Worm (Caenorhabditis elegans) whole organism, young adult: Measurements from ENCODE around the gene mltn-13.

Experiments used
- B0261.1 ChIP-seq: sonication (generic microtip); optimal IDR thresholded peaks from 2 replicates; lab custom pipeline; 2016; ENCODE audit warnings: mild to moderate bottlenecking, missing genetic modification characterization, moderate library complexity, missing compliant biosample characterization
- C06A6.2 ChIP-seq: fragments of 200-800 bp; sonication (Bioruptor generic); conservative IDR thresholded peaks from 2 replicates; pipeline ENCODE4 v1.3.6; 2022; ENCODE audit warnings: missing genetic modification characterization, missing compliant biosample characterization
- D2030.7 ChIP-seq: fragments of 200-800 bp; sonication (Bioruptor generic); IDR thresholded peaks from 2 replicates; pipeline ENCODE4 v1.3.6; 2022; ENCODE audit warnings: missing genetic modification reagents, missing genetic modification characterization, missing compliant biosample characterization
- F22D6.2 ChIP-seq: sonication (generic microtip); optimal IDR thresholded peaks from 2 replicates; lab custom pipeline; 2016; ENCODE audit warnings: mild to moderate bottlenecking, missing genetic modification characterization, missing compliant biosample characterization
- F23B12.7 ChIP-seq: sonication (generic microtip); optimal IDR thresholded peaks from 2 replicates; lab custom pipeline; 2017; ENCODE audit warnings: missing genetic modification characterization, mild to moderate bottlenecking, missing compliant biosample characterization, antibody characterized with exemption, moderate library complexity; ENCODE audit not compliant: insufficient read depth
- F57A8.1 ChIP-seq: fragments of 200-800 bp; sonication (Bioruptor generic); optimal IDR thresholded peaks from 2 replicates; lab custom pipeline; 2018; ENCODE audit warnings: mild to moderate bottlenecking, missing genetic modification characterization, moderate library complexity, missing compliant biosample characterization
- T26A5.8 ChIP-seq: sonication (generic microtip); optimal IDR thresholded peaks from 2 replicates; lab custom pipeline; 2016; ENCODE audit warnings: missing genetic modification characterization, missing compliant biosample characterization
- ZK185.1 ChIP-seq: sonication (generic microtip); optimal IDR thresholded peaks from 2 replicates; lab custom pipeline; 2016; ENCODE audit warnings: mild to moderate bottlenecking, missing genetic modification characterization, missing compliant biosample characterization; ENCODE audit not compliant: poor library complexity, severe bottlenecking
- ama-1 ChIP-seq, 3 experiments: fragments of 150-350 bp in 1 of 3; sonication (generic microtip) in 2 of 3; optimal IDR thresholded peaks; 2 replicates each; lab custom pipeline; 2014 to 2018; ENCODE audit warnings: missing biosample characterization in 2 of 3, missing genetic modification characterization in 2 of 3, missing genetic modification reagents in 2 of 3
- aptf-2 ChIP-seq: fragments of 200-800 bp; sonication (Bioruptor generic); conservative IDR thresholded peaks from 2 replicates; pipeline ENCODE4 v1.3.6; 2022; ENCODE audit warnings: missing genetic modification reagents, missing genetic modification characterization, missing compliant biosample characterization
- aptf-3 ChIP-seq: fragments of 200-800 bp; sonication (Bioruptor generic); IDR thresholded peaks from 2 replicates; pipeline ENCODE4 v1.3.6; 2022; ENCODE audit warnings: missing genetic modification characterization, missing compliant biosample characterization
- athp-1 ChIP-seq: sonication (generic microtip); optimal IDR thresholded peaks from 2 replicates; lab custom pipeline; 2017; ENCODE audit warnings: mild to moderate bottlenecking, missing genetic modification characterization, missing compliant biosample characterization
- attf-3 ChIP-seq: fragments of 200-800 bp; sonication (Bioruptor generic); conservative IDR thresholded peaks from 2 replicates; pipeline ENCODE4 v1.3.6; 2022; ENCODE audit warnings: missing genetic modification reagents, missing genetic modification characterization, missing compliant biosample characterization
- attf-6 ChIP-seq: fragments of 200-800 bp; sonication (Bioruptor generic); IDR thresholded peaks from 2 replicates; pipeline ENCODE4 v1.3.6; 2022; ENCODE audit warnings: missing genetic modification reagents, missing genetic modification characterization, missing compliant biosample characterization
- bed-1 ChIP-seq: fragments of 200-800 bp; sonication (Bioruptor generic); IDR thresholded peaks from 2 replicates; pipeline ENCODE4 v1.3.6; 2022; ENCODE audit warnings: missing genetic modification reagents, missing genetic modification characterization, missing compliant biosample characterization
- ccch-3 ChIP-seq: fragments of 200-800 bp; sonication (Bioruptor generic); optimal IDR thresholded peaks from 2 replicates; lab custom pipeline; 2018; ENCODE audit warnings: mild to moderate bottlenecking, missing genetic modification characterization, missing compliant biosample characterization
- cebp-1 ChIP-seq, 2 experiments: fragments of 200-800 bp in 1 of 2; sonication (Bioruptor generic) in 1 of 2; sonication (generic microtip) in 1 of 2; IDR thresholded peaks in 1 of 2; optimal IDR thresholded peaks in 1 of 2; 2 replicates each; pipeline versions ENCODE4 v1.3.6 to Lab custom; 2017 to 2022; ENCODE audit warnings: missing compliant biosample characterization in 2 of 2, missing genetic modification characterization in 2 of 2, mild to moderate bottlenecking in 1 of 2, missing genetic modification reagents in 1 of 2, moderate library complexity in 1 of 2
- ceh-27 ChIP-seq: fragments of 200-800 bp; sonication (Bioruptor generic); optimal IDR thresholded peaks from 2 replicates; lab custom pipeline; 2018; ENCODE audit warnings: mild to moderate bottlenecking, missing genetic modification characterization, moderate library complexity, missing compliant biosample characterization
- ceh-91 ChIP-seq: fragments of 200-800 bp; sonication (Bioruptor generic); IDR thresholded peaks from 2 replicates; pipeline ENCODE4 v1.3.6; 2022; ENCODE audit warnings: missing genetic modification reagents, missing genetic modification characterization, missing compliant biosample characterization
- dox-1 ChIP-seq: fragments of 200-800 bp; sonication (Bioruptor generic); IDR thresholded peaks from 2 replicates; pipeline ENCODE4 v1.3.6; 2022; ENCODE audit warnings: missing genetic modification reagents, missing genetic modification characterization, missing compliant biosample characterization
- dpl-1 ChIP-seq: fragments of 150-350 bp; optimal IDR thresholded peaks from 2 replicates; lab custom pipeline; 2014; ENCODE audit warnings: missing biosample characterization, missing genetic modification reagents, missing genetic modification characterization
- efl-1 ChIP-seq: fragments of 150-350 bp; optimal IDR thresholded peaks from 2 replicates; lab custom pipeline; 2014; ENCODE audit warnings: missing biosample characterization, missing genetic modification reagents, missing genetic modification characterization
- egl-18 ChIP-seq: fragments of 200-800 bp; sonication (Bioruptor generic); IDR thresholded peaks from 2 replicates; pipeline ENCODE4 v1.3.6; 2022; ENCODE audit warnings: missing genetic modification reagents, missing genetic modification characterization, missing compliant biosample characterization
- hlh-26 ChIP-seq: fragments of 200-800 bp; sonication (Bioruptor generic); conservative IDR thresholded peaks from 2 replicates; pipeline ENCODE4 v1.3.6; 2022; ENCODE audit warnings: missing genetic modification reagents, missing genetic modification characterization, missing compliant biosample characterization
- hmg-1.2 ChIP-seq: fragments of 200-800 bp; sonication (Bioruptor generic); IDR thresholded peaks from 2 replicates; pipeline ENCODE4 v1.3.6; 2022; ENCODE audit warnings: missing genetic modification reagents, missing genetic modification characterization, missing compliant biosample characterization
- hmg-20 ChIP-seq: fragments of 200-800 bp; sonication (Bioruptor generic); IDR thresholded peaks from 2 replicates; pipeline ENCODE4 v1.3.6; 2022; ENCODE audit warnings: missing genetic modification reagents, missing genetic modification characterization, missing compliant biosample characterization
- hsf-1 ChIP-seq: fragments of 200-800 bp; sonication (Bioruptor generic); IDR thresholded peaks from 2 replicates; pipeline ENCODE4 v1.3.6; 2022; ENCODE audit warnings: missing genetic modification reagents, missing genetic modification characterization, missing compliant biosample characterization
- lin-26 ChIP-seq: fragments of 200-800 bp; sonication (Bioruptor generic); IDR thresholded peaks from 2 replicates; pipeline ENCODE4 v1.3.6; 2022; ENCODE audit warnings: missing genetic modification reagents, missing genetic modification characterization, missing compliant biosample characterization
- lsl-1 ChIP-seq: fragments of 200-800 bp; sonication (Bioruptor generic); optimal IDR thresholded peaks from 2 replicates; lab custom pipeline; 2018; ENCODE audit warnings: mild to moderate bottlenecking, missing genetic modification characterization, moderate library complexity, missing compliant biosample characterization
- madf-6 ChIP-seq: fragments of 200-800 bp; sonication (Bioruptor generic); IDR thresholded peaks from 2 replicates; pipeline ENCODE4 v1.3.6; 2022; ENCODE audit warnings: missing genetic modification reagents, missing genetic modification characterization, missing compliant biosample characterization
- madf-8 ChIP-seq: fragments of 200-800 bp; sonication (Bioruptor generic); conservative IDR thresholded peaks from 2 replicates; pipeline ENCODE4 v1.3.6; 2022; ENCODE audit warnings: missing genetic modification reagents, missing genetic modification characterization, missing compliant biosample characterization
- mcd-1 ChIP-seq: fragments of 200-800 bp; sonication (Bioruptor generic); IDR thresholded peaks from 2 replicates; pipeline ENCODE4 v1.3.6; 2022; ENCODE audit warnings: missing genetic modification reagents, missing genetic modification characterization, missing compliant biosample characterization
- mel-28 ChIP-seq: sonication (generic microtip); optimal IDR thresholded peaks from 2 replicates; lab custom pipeline; 2016; ENCODE audit warnings: borderline replicate concordance, mild to moderate bottlenecking, missing genetic modification characterization, missing compliant biosample characterization
- nhr-120 ChIP-seq: fragments of 200-800 bp; sonication (Bioruptor generic); IDR thresholded peaks from 2 replicates; pipeline ENCODE4 v1.3.6; 2022; ENCODE audit warnings: missing genetic modification characterization, missing compliant biosample characterization
- nhr-80 ChIP-seq: sonication (generic microtip); optimal IDR thresholded peaks from 2 replicates; lab custom pipeline; 2016; ENCODE audit warnings: missing genetic modification characterization, missing compliant biosample characterization
- pbrm-1 ChIP-seq: fragments of 200-800 bp; sonication (Bioruptor generic); IDR thresholded peaks from 2 replicates; pipeline ENCODE4 v1.3.6; 2022; ENCODE audit warnings: missing genetic modification reagents, missing genetic modification characterization, missing compliant biosample characterization
- rpc-1 ChIP-seq, 2 experiments: fragments of 150-350 bp in 1 of 2; sonication (generic microtip) in 1 of 2; optimal IDR thresholded peaks; 2 replicates each; lab custom pipeline; 2014 to 2018; ENCODE audit warnings: missing biosample characterization in 1 of 2, missing genetic modification characterization in 1 of 2, missing genetic modification reagents in 1 of 2, missing genotype in 1 of 2
- sdz-38 ChIP-seq: sonication (generic microtip); optimal IDR thresholded peaks from 2 replicates; lab custom pipeline; 2016; ENCODE audit warnings: missing genotype, missing genetic modification characterization, missing compliant biosample characterization
- sea-2 ChIP-seq: fragments of 200-800 bp; sonication (Bioruptor generic); IDR thresholded peaks from 2 replicates; pipeline ENCODE4 v1.3.6; 2022; ENCODE audit warnings: missing genetic modification characterization, missing compliant biosample characterization
- snpc-3.4 ChIP-seq: sonication (generic microtip); optimal IDR thresholded peaks from 2 replicates; lab custom pipeline; 2017; ENCODE audit warnings: missing genetic modification characterization, mild to moderate bottlenecking, missing compliant biosample characterization, antibody characterized with exemption, moderate library complexity, missing genotype, missing genetic modification reagents
- somi-1 ChIP-seq: fragments of 200-800 bp; sonication (Bioruptor generic); optimal IDR thresholded peaks from 2 replicates; lab custom pipeline; 2018; ENCODE audit warnings: mild to moderate bottlenecking, missing genetic modification characterization, missing compliant biosample characterization
- tbp1 ChIP-seq: fragments of 200-800 bp; sonication (Bioruptor generic); optimal IDR thresholded peaks from 2 replicates; lab custom pipeline; 2018; ENCODE audit warnings: mild to moderate bottlenecking, missing genetic modification characterization, missing compliant biosample characterization
- ztf-18 ChIP-seq: sonication (generic microtip); optimal IDR thresholded peaks from 2 replicates; lab custom pipeline; 2016; ENCODE audit warnings: missing genotype, mild to moderate bottlenecking, missing genetic modification characterization, missing compliant biosample characterization
- ztf-26 ChIP-seq: sonication (generic microtip); optimal IDR thresholded peaks from 2 replicates; lab custom pipeline; 2017; ENCODE audit warnings: missing genetic modification characterization, missing compliant biosample characterization
- ztf-28 ChIP-seq: fragments of 200-800 bp; sonication (Bioruptor generic); IDR thresholded peaks from 2 replicates; pipeline ENCODE4 v1.3.6; 2022; ENCODE audit warnings: missing genetic modification reagents, missing genetic modification characterization, missing compliant biosample characterization

Gene mltn-13

DNA sequence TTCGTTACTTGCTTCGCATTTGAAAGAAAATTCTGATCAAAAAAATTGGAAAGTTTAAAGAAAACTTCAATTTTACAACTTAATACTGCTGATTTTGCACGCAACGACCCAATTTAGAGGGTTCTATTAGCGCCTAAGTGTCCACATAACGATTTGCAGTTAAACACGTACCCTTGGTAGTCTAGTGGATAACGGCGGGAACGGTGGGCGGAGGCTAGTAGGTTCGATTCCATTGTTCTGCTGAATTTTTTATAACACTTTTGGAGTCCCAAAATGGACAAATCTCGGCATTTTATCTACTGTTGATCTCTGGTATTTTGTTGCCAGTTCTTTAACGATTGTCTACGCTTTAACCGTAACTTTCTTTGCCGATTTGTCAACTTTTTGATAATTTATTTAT is 4.9 kb upstream of the mltn-13 start (continued):
- TF ChIP-seq mel-28 (tag; lab: Kevin White, UChicago) (no peak), ztf-18 (tag; lab: Kevin White, UChicago) (peak; percentile 35), bed-1 (0 out of 2 replicates have a peak, but pooled peaks have one; percentile 23), nhr-120 (no peak), pbrm-1 (GFP tag; lab: Robert Waterston, UW) (peak; percentile 65; the same call in 1 of the 2 replicates), ztf-28 (GFP tag; lab: Robert Waterston, UW) (0 out of 2 replicates have a peak, but pooled peaks have one; percentile 8), nhr-80 (tag; lab: Kevin White, UChicago) (peak; percentile 1), lin-26 (GFP tag; lab: Robert Waterston, UW) (peak; percentile 88), ccch-3 (GFP tag; lab: Kevin White, UChicago) (no peak), sdz-38 (tag; lab: Kevin White, UChicago) (no peak), D2030.7 (peak; percentile 68), dpl-1 (no peak), snpc-3.4 (tag; lab: Kevin White, UChicago) (no peak), rpc-1 (optimal IDR thresholded peaks at IDR 0.05; lab: Kevin White, UChicago) (peak; percentile 85), rpc-1 (tag; optimal IDR thresholded peaks at IDR 0.05; lab: Kevin White, UChicago) (peak; percentile 97), F22D6.2 (tag; lab: Kevin White, UChicago) (no peak), hmg-1.2 (GFP tag; lab: Robert Waterston, UW) (peak; percentile 64), ZK185.1 (tag; lab: Kevin White, UChicago) (peak; percentile 39), mcd-1 (GFP tag; lab: Robert Waterston, UW) (no peak), T26A5.8 (tag; lab: Kevin White, UChicago) (no peak), ceh-27 (GFP tag; lab: Kevin White, UChicago) (no peak), cebp-1 (GFP tag; IDR thresholded peaks at IDR 0.05; lab: Robert Waterston, UW) (no peak), cebp-1 (tag; optimal IDR thresholded peaks at IDR 0.05; lab: Kevin White, UChicago) (no peak), tbp1 (GFP tag; lab: Kevin White, UChicago) (peak; percentile 93), F57A8.1 (GFP tag; lab: Kevin White, UChicago) (peak; percentile 57)
- TF ChIP-seq, all 124 proteins: peak for 35

DNA sequence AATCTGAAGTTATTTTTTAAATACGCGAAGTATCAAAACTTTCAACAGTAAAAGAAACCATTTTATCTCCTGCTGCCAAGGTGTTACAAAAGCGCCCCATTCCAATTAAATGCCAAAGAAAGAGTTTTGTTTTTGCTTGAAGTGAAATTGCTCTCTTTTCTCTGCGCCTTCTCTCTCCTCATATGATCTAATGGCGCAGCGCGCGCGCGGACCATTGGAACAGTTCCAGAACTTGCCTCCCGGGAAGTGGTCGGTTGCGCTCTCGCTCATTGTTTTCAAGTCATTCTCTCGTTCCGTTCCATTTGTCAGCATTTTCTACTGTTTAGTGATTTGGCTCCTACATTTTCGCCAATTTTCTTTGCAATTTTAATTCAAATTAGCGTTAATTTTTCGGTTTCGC is 3.8 kb upstream of the mltn-13 start:
- TF ChIP-seq dox-1 (GFP tag; lab: Robert Waterston, UW) (no peak), somi-1 (GFP tag; lab: Kevin White, UChicago) (no peak), hsf-1 (GFP tag; lab: Robert Waterston, UW) (no peak), aptf-3 (0 out of 2 replicates have a peak, but pooled peaks have one; percentile 62), athp-1 (tag; lab: Kevin White, UChicago) (no peak), aptf-2 (peak; percentile 94), madf-6 (GFP tag; lab: Robert Waterston, UW) (peak; percentile 54), ztf-26 (tag; lab: Kevin White, UChicago) (no peak), hmg-20 (GFP tag; lab: Robert Waterston, UW) (no peak), bed-1 (no peak), mel-28 (tag; lab: Kevin White, UChicago) (no peak), madf-8 (GFP tag; lab: Robert Waterston, UW) (peak; percentile 16; the same call in 1 of the 2 replicates), efl-1 (GFP tag; lab: Kevin White, UChicago) (peak; percentile 70)
- TF ChIP-seq, all 124 proteins: peak for 5

DNA sequence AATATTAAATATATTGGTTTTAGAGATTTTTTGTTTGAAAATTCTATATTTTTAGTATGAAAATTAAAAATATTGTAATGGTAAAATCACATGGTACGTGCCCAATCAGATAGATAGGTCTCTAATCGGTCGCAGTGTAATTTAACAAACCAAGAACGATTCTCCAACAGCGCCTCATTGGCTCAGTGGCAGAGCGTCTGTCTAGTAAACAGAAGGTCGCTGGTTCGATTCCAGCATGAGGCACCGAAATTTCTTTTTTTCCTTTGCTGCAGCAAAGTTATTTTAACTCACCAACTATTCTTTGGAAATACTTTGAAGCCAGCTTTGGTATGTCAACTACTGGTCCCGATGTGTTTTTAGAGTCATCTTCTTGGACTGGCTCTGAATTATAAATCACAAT is 3.3 kb downstream of the mltn-13 start:
- TF ChIP-seq ama-1 (optimal IDR thresholded peaks at IDR 0.05; lab: Kevin White, UChicago): no peak
- peak; percentile 30 to 57 for TF ChIP-seq ama-1 (GFP tag; optimal IDR thresholded peaks at IDR 0.05; lab: Kevin White, UChicago)
- no peak for TF ChIP-seq ceh-91 (GFP tag; lab: Robert Waterston, UW)
- no peak for TF ChIP-seq egl-18 (GFP tag; lab: Robert Waterston, UW)
- no peak for TF ChIP-seq lsl-1
- TF ChIP-seq T26A5.8 (tag; lab: Kevin White, UChicago): no peak
- TF ChIP-seq hlh-26 (GFP tag; lab: Robert Waterston, UW): no peak
- peak; percentile 13 for TF ChIP-seq F23B12.7 (tag; lab: Kevin White, UChicago)
- TF ChIP-seq C06A6.2 (GFP tag; lab: Robert Waterston, UW): no peak
- TF ChIP-seq B0261.1 (tag; lab: Kevin White, UChicago): peak; percentile 90
- no peak for TF ChIP-seq attf-3
- peak; percentile 47 for TF ChIP-seq snpc-3.4 (tag; lab: Kevin White, UChicago)
- TF ChIP-seq attf-6 (GFP tag; lab: Robert Waterston, UW): 0 out of 2 replicates have a peak, but pooled peaks have one; percentile 40
- TF ChIP-seq sea-2 (GFP tag; lab: Robert Waterston, UW): 0 out of 2 replicates have a peak, but pooled peaks have one; percentile 12
